Worm (Caenorhabditis elegans): ENCODE measurements around the gene nhr-100.
A peak's percentile ranks its signal among the peaks of the same experiment; 100 is the strongest.

Gene nhr-100

ce11 chrIV:9718396-9718795 lies 10.1 kb upstream of the nhr-100 start:
- TF ChIP-seq blmp-1 (tag; optimal IDR thresholded peaks at IDR 0.05; ENCODE audit: insufficient read depth): peak; percentile 49
- peak; percentile 83 for TF ChIP-seq C34F6.9 (tag; optimal IDR thresholded peaks at IDR 0.05)
- TF ChIP-seq nhr-25 (tag; optimal IDR thresholded peaks at IDR 0.05): peak; percentile 66
- peak; percentile 23 for TF ChIP-seq ztf-4 (tag; optimal IDR thresholded peaks at IDR 0.05)
- peak; percentile 82 for TF ChIP-seq nhr-129 (tag; optimal IDR thresholded peaks at IDR 0.05)
- peak; percentile 92 for TF ChIP-seq sma-9 (GFP tag; optimal IDR thresholded peaks at IDR 0.05)
- no peak for TF ChIP-seq sma-9 (tag; optimal IDR thresholded peaks at IDR 0.05)
- peak in 1 of 2 experiments; percentile 63 for TF ChIP-seq mdl-1 (tag; optimal IDR thresholded peaks at IDR 0.05)
- no peak for TF ChIP-seq snpc-4 (tag; optimal IDR thresholded peaks at IDR 0.05)
- peak; percentile 9 for TF ChIP-seq nhr-6 (tag; optimal IDR thresholded peaks at IDR 0.05)
- peak; percentile 48 for TF ChIP-seq zag-1 (tag; optimal IDR thresholded peaks at IDR 0.05)
- TF ChIP-seq ztf-1 (GFP tag; conservative IDR thresholded peaks at IDR 0.05): no peak
- peak; percentile 67 for TF ChIP-seq unc-55 (GFP tag; optimal IDR thresholded peaks at IDR 0.05)
- peak; percentile 67 for TF ChIP-seq sma-3 (GFP tag; optimal IDR thresholded peaks at IDR 0.05)
- TF ChIP-seq lin-13 (GFP tag; optimal IDR thresholded peaks at IDR 0.05): peak; percentile 75
- peak; percentile 68 for TF ChIP-seq Y55F3AM.14 (GFP tag; optimal IDR thresholded peaks at IDR 0.05)
- peak; percentile 55 for TF ChIP-seq lin-11 (tag; optimal IDR thresholded peaks at IDR 0.05)
- TF ChIP-seq crh-2 (tag; optimal IDR thresholded peaks at IDR 0.05): peak; percentile 82
- peak; percentile 5 for TF ChIP-seq mab-5 (tag; optimal IDR thresholded peaks at IDR 0.05)
- peak; percentile 92 for TF ChIP-seq fos-1 (tag; optimal IDR thresholded peaks at IDR 0.05)
- peak; percentile 89 for TF ChIP-seq F13H6.1 (tag; optimal IDR thresholded peaks at IDR 0.05)
- TF ChIP-seq unc-62 (GFP tag; optimal IDR thresholded peaks at IDR 0.05): no peak
- TF ChIP-seq nhr-21 (tag; optimal IDR thresholded peaks at IDR 0.05): peak; percentile 62
- TF ChIP-seq ama-1 (optimal IDR thresholded peaks at IDR 0.05): peak; percentile 41
- TF ChIP-seq ceh-16 (tag; optimal IDR thresholded peaks at IDR 0.05): peak; percentile 45
- peak; percentile 8 to 65 for TF ChIP-seq lsy-2 (tag; optimal IDR thresholded peaks at IDR 0.05)
- TF ChIP-seq alr-1 (tag; optimal IDR thresholded peaks at IDR 0.05): no peak
- TF ChIP-seq egl-27 (tag; optimal IDR thresholded peaks at IDR 0.05): peak; percentile 44
- peak; percentile 87 for TF ChIP-seq sem-4 (tag; optimal IDR thresholded peaks at IDR 0.05)
- peak; percentile 23 for TF ChIP-seq gmeb-1 (tag; optimal IDR thresholded peaks at IDR 0.05)
- TF ChIP-seq aly-2 (tag; optimal IDR thresholded peaks at IDR 0.05): no peak
- TF ChIP-seq skn-1 (tag; optimal IDR thresholded peaks at IDR 0.05): no peak
- no peak for TF ChIP-seq ceh-82 (tag; optimal IDR thresholded peaks at IDR 0.05)

ce11 chrIV:9723185-9723584 lies 5.3 kb upstream of the nhr-100 start:
- TF ChIP-seq nhr-25 (tag; optimal IDR thresholded peaks at IDR 0.05): peak; percentile 41
- TF ChIP-seq sma-9 (GFP tag; optimal IDR thresholded peaks at IDR 0.05): peak; percentile 64
- no peak for TF ChIP-seq sma-9 (tag; optimal IDR thresholded peaks at IDR 0.05)
- TF ChIP-seq elt-1 (tag; optimal IDR thresholded peaks at IDR 0.05): peak; percentile 55
- TF ChIP-seq mbf-1 (tag; optimal IDR thresholded peaks at IDR 0.05): no peak

- TF ChIP-seq ceh-16 (tag; optimal IDR thresholded peaks at IDR 0.05): no peak
- TF ChIP-seq egl-27 (tag; optimal IDR thresholded peaks at IDR 0.05): no peak
- no peak for TF ChIP-seq sma-3 (GFP tag; optimal IDR thresholded peaks at IDR 0.05)
- no peak for TF ChIP-seq lin-39 (tag; optimal IDR thresholded peaks at IDR 0.05)
- no peak for TF ChIP-seq mbf-1 (tag; optimal IDR thresholded peaks at IDR 0.05)
- TF ChIP-seq ztf-1 (GFP tag; conservative IDR thresholded peaks at IDR 0.05): no peak
- no peak for TF ChIP-seq zag-1 (tag; optimal IDR thresholded peaks at IDR 0.05)
- TF ChIP-seq nhr-23 (tag; optimal IDR thresholded peaks at IDR 0.05): no peak
Measured at ce11 chrIV:9724948-9725347, 3.5 kb upstream of the nhr-100 start, which contains the start of the genes nhr-138 and C28D4.18. Gene nhr-138, plus strand, starts transcription at chrIV:9725251. Gene C28D4.18, plus strand, starts transcription at chrIV:9725280.

- TF ChIP-seq ceh-82 (tag; optimal IDR thresholded peaks at IDR 0.05) (no peak), nhr-23 (tag; optimal IDR thresholded peaks at IDR 0.05) (no peak), nhr-129 (tag; optimal IDR thresholded peaks at IDR 0.05) (no peak), alr-1 (tag; optimal IDR thresholded peaks at IDR 0.05) (no peak), C34F6.9 (tag; optimal IDR thresholded peaks at IDR 0.05) (no peak), lin-13 (GFP tag; optimal IDR thresholded peaks at IDR 0.05) (no peak), lsy-2 (tag; optimal IDR thresholded peaks at IDR 0.05) (peak in 1 of 2 experiments; percentile 29), R02D3.7 (tag; optimal IDR thresholded peaks at IDR 0.05) (no peak), Y55F3AM.14 (GFP tag; optimal IDR thresholded peaks at IDR 0.05) (no peak), ZK546.5 (tag; optimal IDR thresholded peaks at IDR 0.05) (no peak), zag-1 (tag; optimal IDR thresholded peaks at IDR 0.05) (no peak), ztf-4 (tag; optimal IDR thresholded peaks at IDR 0.05) (no peak), sma-9 (GFP tag; optimal IDR thresholded peaks at IDR 0.05) (peak; percentile 4), sma-9 (tag; optimal IDR thresholded peaks at IDR 0.05) (no peak), snpc-4 (tag; optimal IDR thresholded peaks at IDR 0.05) (no peak), nhr-21 (tag; optimal IDR thresholded peaks at IDR 0.05) (peak; percentile 47)
Measured at ce11 chrIV:9725468-9725985, 2.9 kb upstream of the nhr-100 start.

Data from whole organism, L2 larva.